Fruit fly (Drosophila melanogaster) whole organism, embryonic: ENCODE results near the gene CG5793.
A peak's percentile ranks its signal among the peaks of the same experiment; 100 is the strongest.

ENCODE experiments used
- Aef1 ChIP-seq: fragments of 200-800 bp; sonication (Bioruptor generic); IDR thresholded peaks from 3 replicates; pipeline ENCODE4 v1.3.6; 2022; ENCODE audit warnings: missing biosample characterization, missing genetic modification characterization
- B-H2 ChIP-seq: fragments of 200-800 bp; sonication (Bioruptor generic); optimal IDR thresholded peaks from 2 replicates; lab custom pipeline; 2018; ENCODE audit warnings: missing biosample characterization, mild to moderate bottlenecking, missing genetic modification characterization
- CG11504 ChIP-seq: fragments of 200-800 bp; sonication (Bioruptor generic); optimal IDR thresholded peaks from 3 replicates; lab custom pipeline; 2019; ENCODE audit warnings: missing biosample characterization, mild to moderate bottlenecking, missing genetic modification characterization, moderate library complexity
- CG13424 ChIP-seq: fragments of 200-800 bp; sonication (Bioruptor generic); optimal IDR thresholded peaks from 2 replicates; lab custom pipeline; 2019; ENCODE audit warnings: missing biosample characterization, mild to moderate bottlenecking, missing genetic modification characterization, moderate library complexity
- CG14710 ChIP-seq: fragments of 200-800 bp; sonication (Bioruptor generic); optimal IDR thresholded peaks from 3 replicates; lab custom pipeline; 2019; ENCODE audit warnings: missing biosample characterization, mild to moderate bottlenecking, missing genetic modification characterization, moderate library complexity
- CG16813 ChIP-seq: fragments of 200-800 bp; sonication (Bioruptor generic); IDR thresholded peaks from 3 replicates; pipeline ENCODE4 v1.3.6; 2022; ENCODE audit warnings: missing biosample characterization, missing genetic modification characterization; ENCODE audit not compliant: partially characterized antibody
- CG16863 ChIP-seq: fragments of 200-800 bp; sonication (Bioruptor generic); optimal IDR thresholded peaks from 3 replicates; lab custom pipeline; 2016; ENCODE audit warnings: missing biosample characterization, missing genetic modification characterization
- CG17612 ChIP-seq: fragments of 200-800 bp; sonication (Bioruptor generic); IDR thresholded peaks from 2 replicates; pipeline ENCODE4 v1.3.6; 2022; ENCODE audit warnings: missing biosample characterization, missing genetic modification characterization
- CG2116 ChIP-seq: fragments of 200-800 bp; sonication (Bioruptor generic); optimal IDR thresholded peaks from 3 replicates; lab custom pipeline; 2018; ENCODE audit warnings: missing biosample characterization, mild to moderate bottlenecking, missing genetic modification characterization
- CG2120 ChIP-seq: fragments of 200-800 bp; sonication (Bioruptor generic); optimal IDR thresholded peaks from 3 replicates; lab custom pipeline; 2016; ENCODE audit warnings: missing biosample characterization, missing genetic modification characterization
- CG2712 ChIP-seq: fragments of 200-800 bp; optimal IDR thresholded peaks from 3 replicates; lab custom pipeline; 2019; ENCODE audit warnings: missing biosample characterization, mild to moderate bottlenecking, missing genetic modification characterization, moderate library complexity
- CG34224 ChIP-seq: fragments of 200-800 bp; sonication (Bioruptor generic); IDR thresholded peaks from 3 replicates; pipeline ENCODE4 v1.3.6; 2022; ENCODE audit warnings: missing biosample characterization, missing genetic modification characterization; ENCODE audit not compliant: partially characterized antibody
- CG34376 ChIP-seq: fragments of 200-800 bp; sonication (Bioruptor generic); optimal IDR thresholded peaks from 2 replicates; lab custom pipeline; 2018; ENCODE audit warnings: missing biosample characterization, mild to moderate bottlenecking, missing genetic modification characterization
- CG42726 ChIP-seq: fragments of 200-800 bp; sonication (Bioruptor generic); IDR thresholded peaks from 2 replicates; pipeline ENCODE4 v1.3.6; 2022; ENCODE audit warnings: missing biosample characterization, missing genetic modification characterization; ENCODE audit not compliant: partially characterized antibody
- CG43689 ChIP-seq: fragments of 200-800 bp; sonication (Bioruptor generic); IDR thresholded peaks from 2 replicates; pipeline ENCODE4 v1.3.6; 2022; ENCODE audit warnings: missing biosample characterization, missing genetic modification characterization
- CG4617 ChIP-seq: fragments of 200-800 bp; sonication (Bioruptor generic); optimal IDR thresholded peaks from 3 replicates; lab custom pipeline; 2016; ENCODE audit warnings: missing biosample characterization, missing genetic modification characterization, borderline replicate concordance
- CG4854 ChIP-seq: fragments of 200-800 bp; sonication (Bioruptor generic); optimal IDR thresholded peaks from 2 replicates; lab custom pipeline; 2016; ENCODE audit warnings: missing biosample characterization, missing genetic modification characterization, inconsistent platforms
- CG7556 ChIP-seq: fragments of 200-800 bp; sonication (Bioruptor generic); optimal IDR thresholded peaks from 2 replicates; lab custom pipeline; 2017; ENCODE audit warnings: missing biosample characterization, mild to moderate bottlenecking, missing genetic modification characterization
- CG8290 ChIP-seq, 3 experiments: fragments of 200-800 bp; sonication (Bioruptor generic); optimal IDR thresholded peaks; 2 replicates each; lab custom pipeline; 2016 to 2019; ENCODE audit warnings: missing biosample characterization in 3 of 3, missing genetic modification characterization in 3 of 3, mild to moderate bottlenecking in 2 of 3, moderate library complexity in 1 of 3
- CHES-1-like ChIP-seq: fragments of 200-800 bp; sonication (Bioruptor generic); optimal IDR thresholded peaks from 2 replicates; lab custom pipeline; 2016; ENCODE audit warnings: missing biosample characterization, missing genetic modification characterization
- D19A ChIP-seq: fragments of 200-800 bp; optimal IDR thresholded peaks from 3 replicates; lab custom pipeline; 2019; ENCODE audit warnings: missing biosample characterization, mild to moderate bottlenecking, missing genetic modification characterization, moderate library complexity
- Dll ChIP-seq: fragments of 200-800 bp; sonication (Bioruptor generic); IDR thresholded peaks from 4 replicates; pipeline ENCODE4 v1.3.6; 2022; ENCODE audit warnings: missing biosample characterization, missing genetic modification characterization; ENCODE audit not compliant: partially characterized antibody
- Fer2 ChIP-seq: fragments of 200-800 bp; sonication (Bioruptor generic); optimal IDR thresholded peaks from 2 replicates; lab custom pipeline; 2018; ENCODE audit warnings: missing biosample characterization, mild to moderate bottlenecking, missing genetic modification characterization, moderate library complexity
- Hr39 ChIP-seq: fragments of >200 bp; optimal IDR thresholded peaks from 2 replicates; lab custom pipeline; 2017
- Lhr ChIP-seq: fragments of 200-800 bp; sonication (Bioruptor generic); optimal IDR thresholded peaks from 3 replicates; lab custom pipeline; 2017; ENCODE audit warnings: mild to moderate bottlenecking, missing biosample characterization, missing genetic modification reagents, missing genetic modification characterization
- Max ChIP-seq: fragments of 200-800 bp; sonication (Bioruptor generic); optimal IDR thresholded peaks from 2 replicates; lab custom pipeline; 2016; ENCODE audit warnings: missing biosample characterization, mild to moderate bottlenecking, missing genetic modification characterization
- Rx ChIP-seq: fragments of 200-800 bp; sonication (Bioruptor generic); IDR thresholded peaks from 2 replicates; pipeline ENCODE4 v1.3.6; 2022; ENCODE audit warnings: missing biosample characterization, missing genetic modification characterization
- Xbp1 ChIP-seq: fragments of 200-800 bp; sonication (Bioruptor generic); optimal IDR thresholded peaks from 3 replicates; lab custom pipeline; 2016; ENCODE audit warnings: missing biosample characterization, mild to moderate bottlenecking, missing genetic modification characterization
- YL-1 ChIP-seq: fragments of 200-800 bp; sonication (Bioruptor generic); optimal IDR thresholded peaks from 3 replicates; lab custom pipeline; 2017; ENCODE audit warnings: missing biosample characterization, mild to moderate bottlenecking, missing genetic modification characterization
- al ChIP-seq: fragments of 200-800 bp; sonication (Bioruptor generic); IDR thresholded peaks from 2 replicates; pipeline ENCODE4 v1.3.6; 2022; ENCODE audit warnings: missing biosample characterization, missing genetic modification characterization
- ase ChIP-seq: fragments of 200-800 bp; sonication (Bioruptor generic); IDR thresholded peaks from 3 replicates; pipeline ENCODE4 v1.3.6; 2022; ENCODE audit warnings: missing biosample characterization, missing genetic modification characterization
- ci ChIP-seq: fragments of 200-800 bp; sonication (Bioruptor generic); IDR thresholded peaks from 3 replicates; pipeline ENCODE4 v1.3.6; 2022; ENCODE audit warnings: missing biosample characterization, missing genetic modification characterization
- crp ChIP-seq, 2 experiments: fragments of 200-800 bp; sonication (Bioruptor generic); optimal IDR thresholded peaks; 2 replicates in 1 of 2; 3 replicates in 1 of 2; lab custom pipeline; 2017; ENCODE audit warnings: missing biosample characterization in 2 of 2, missing genetic modification characterization in 2 of 2, mild to moderate bottlenecking in 1 of 2, moderate library complexity in 1 of 2
- disco-r ChIP-seq: fragments of 200-800 bp; sonication (Bioruptor generic); optimal IDR thresholded peaks from 2 replicates; lab custom pipeline; 2016; ENCODE audit warnings: missing biosample characterization, missing genetic modification characterization
- dm ChIP-seq: fragments of 200-800 bp; sonication (Bioruptor generic); optimal IDR thresholded peaks from 3 replicates; lab custom pipeline; 2016; ENCODE audit warnings: missing biosample characterization, missing genetic modification characterization
- dmrt11E ChIP-seq: fragments of 200-800 bp; sonication (Bioruptor generic); optimal IDR thresholded peaks from 3 replicates; lab custom pipeline; 2018; ENCODE audit warnings: missing biosample characterization, mild to moderate bottlenecking, missing genetic modification characterization, moderate library complexity
- ems ChIP-seq: fragments of 200-800 bp; sonication (Bioruptor generic); optimal IDR thresholded peaks from 3 replicates; lab custom pipeline; 2016; ENCODE audit warnings: missing biosample characterization, missing genetic modification characterization
- jigr1 ChIP-seq: fragments of 200-800 bp; sonication (Bioruptor generic); IDR thresholded peaks from 3 replicates; pipeline ENCODE4 v1.3.6; 2022; ENCODE audit warnings: missing biosample characterization, missing genetic modification characterization
- jumu ChIP-seq: fragments of 200-800 bp; sonication (Bioruptor generic); optimal IDR thresholded peaks from 3 replicates; lab custom pipeline; 2016; ENCODE audit warnings: missing biosample characterization, missing genetic modification characterization
- lab ChIP-seq: fragments of 200-800 bp; sonication (Bioruptor generic); optimal IDR thresholded peaks from 3 replicates; lab custom pipeline; 2017; ENCODE audit warnings: missing biosample characterization, missing genetic modification characterization, mild to moderate bottlenecking, moderate library complexity, missing genetic modification reagents
- lilli ChIP-seq: fragments of 200-800 bp; sonication (Bioruptor generic); optimal IDR thresholded peaks from 3 replicates; lab custom pipeline; 2016; ENCODE audit warnings: missing biosample characterization, missing genetic modification characterization
- nerfin-1 ChIP-seq: fragments of 200-800 bp; sonication (Bioruptor generic); optimal IDR thresholded peaks from 3 replicates; lab custom pipeline; 2019; ENCODE audit warnings: missing biosample characterization, mild to moderate bottlenecking, missing genetic modification characterization, moderate library complexity
- pum ChIP-seq: fragments of 200-800 bp; sonication (Bioruptor generic); optimal IDR thresholded peaks from 2 replicates; lab custom pipeline; 2016; ENCODE audit warnings: missing biosample characterization, missing genetic modification characterization
- schlank ChIP-seq: fragments of 200-800 bp; sonication (Bioruptor generic); optimal IDR thresholded peaks from 2 replicates; lab custom pipeline; 2018; ENCODE audit warnings: missing biosample characterization, mild to moderate bottlenecking, missing genetic modification characterization
- tin ChIP-seq: fragments of 200-800 bp; sonication (Bioruptor generic); optimal IDR thresholded peaks from 3 replicates; lab custom pipeline; 2016; ENCODE audit warnings: missing biosample characterization, missing genetic modification characterization
- unpg ChIP-seq: fragments of 200-800 bp; sonication (Bioruptor generic); optimal IDR thresholded peaks from 3 replicates; lab custom pipeline; 2018; ENCODE audit warnings: missing biosample characterization, mild to moderate bottlenecking, missing genetic modification characterization, moderate library complexity
- vnd ChIP-seq: fragments of 200-800 bp; sonication (Bioruptor generic); IDR thresholded peaks from 3 replicates; pipeline ENCODE4 v1.3.6; 2022; ENCODE audit warnings: missing biosample characterization, missing genetic modification characterization; ENCODE audit not compliant: partially characterized antibody
- z ChIP-seq: fragments of 200-800 bp; sonication (Bioruptor generic); IDR thresholded peaks from 3 replicates; pipeline ENCODE4 v1.3.6; 2022; ENCODE audit warnings: missing biosample characterization, missing genetic modification characterization
- zen2 ChIP-seq: fragments of 200-800 bp; sonication (Bioruptor generic); IDR thresholded peaks from 3 replicates; pipeline ENCODE4 v1.3.6; 2022; ENCODE audit warnings: missing biosample characterization, missing genetic modification characterization; ENCODE audit not compliant: partially characterized antibody

CG5793 gene

dm6 chr3R:21111046-21111480 is 16.3 kb upstream of the CG5793 start, which contains the start of gene Rab11 (continued):
- TF ChIP-seq Dll (GFP tag; lab: Robert Waterston, UW), result peak; percentile 91
- TF ChIP-seq schlank (tag; lab: Kevin White, UChicago), result no peak
- TF ChIP-seq lilli (GFP tag; lab: Kevin White, UChicago), result peak; percentile 59
- peak; percentile 59 for TF ChIP-seq CG11504
- no peak for TF ChIP-seq disco-r (GFP tag; lab: Kevin White, UChicago)
- TF ChIP-seq CG14710 (tag; lab: Kevin White, UChicago), result peak; percentile 79
- TF ChIP-seq dmrt11E (tag; lab: Kevin White, UChicago), result peak; percentile 40
- peak; percentile 32 for TF ChIP-seq CG4617 (GFP tag; lab: Kevin White, UChicago)
- TF ChIP-seq CG13424 (tag; lab: Kevin White, UChicago), result peak; percentile 59
- TF ChIP-seq ci (GFP tag; lab: Robert Waterston, UW), result no peak
- peak; percentile 44 for TF ChIP-seq lab
- peak; percentile 6 for TF ChIP-seq D19A (tag; lab: Kevin White, UChicago)
- TF ChIP-seq ase (GFP tag; lab: Robert Waterston, UW), result no peak
- peak; percentile 50 for TF ChIP-seq tin (GFP tag; lab: Kevin White, UChicago)
- peak; percentile 38; the same call in 1 of the 2 replicates for TF ChIP-seq al (GFP tag; lab: Robert Waterston, UW)
- peak; percentile 42 for TF ChIP-seq CG7556 (GFP tag; lab: Kevin White, UChicago)
- peak; percentile 91 for TF ChIP-seq CG16813
- TF ChIP-seq YL-1, result peak; percentile 76
- peak in 1 of 2 experiments; percentile 15 for TF ChIP-seq crp (GFP tag; optimal IDR thresholded peaks at IDR 0.05; lab: Kevin White, UChicago)
- peak; percentile 25 for TF ChIP-seq jumu (GFP tag; lab: Kevin White, UChicago)
- peak; percentile 87 for TF ChIP-seq CG34224 (GFP tag; lab: Robert Waterston, UW)
- peak; percentile 92 for TF ChIP-seq CG2116
- peak; percentile 8 for TF ChIP-seq CG4854
- TF ChIP-seq unpg (GFP tag; lab: Kevin White, UChicago), result peak; percentile 2
- TF ChIP-seq CG16863 (GFP tag; lab: Kevin White, UChicago), result no peak
- TF ChIP-seq CG2120, result peak; percentile 68
- TF ChIP-seq Lhr (GFP tag; lab: Kevin White, UChicago), result peak; percentile 21
- TF ChIP-seq vnd, result peak; percentile 91
- TF ChIP-seq Rx, result no peak
- peak; percentile 63 for TF ChIP-seq CG2712 (tag; lab: Kevin White, UChicago)
- peak; percentile 68 for TF ChIP-seq ems (GFP tag; lab: Kevin White, UChicago)
- peak; percentile 81; the same call in 1 of the 3 replicates for TF ChIP-seq zen2 (GFP tag; lab: Robert Waterston, UW)
- no peak for TF ChIP-seq CG43689 (GFP tag; lab: Robert Waterston, UW)
- peak; percentile 68 for TF ChIP-seq CG8290 (GFP tag; optimal IDR thresholded peaks at IDR 0.05; lab: Kevin White, UChicago)
- peak; percentile 24 to 68 for TF ChIP-seq CG8290 (tag; optimal IDR thresholded peaks at IDR 0.05; lab: Kevin White, UChicago)
- TF ChIP-seq CG34376 (GFP tag; lab: Kevin White, UChicago), result peak; percentile 60
- peak; percentile 5; the same call in 1 of the 3 replicates for TF ChIP-seq jigr1 (GFP tag; lab: Robert Waterston, UW)
- TF ChIP-seq B-H2 (GFP tag; lab: Kevin White, UChicago), result peak; percentile 49
- TF ChIP-seq Aef1 (GFP tag; lab: Robert Waterston, UW), result peak; percentile 18; the same call in 1 of the 3 replicates
- no peak for TF ChIP-seq z (GFP tag; lab: Robert Waterston, UW)
- no peak for TF ChIP-seq Hr39 (lab: Kevin White, UChicago)
- TF ChIP-seq CHES-1-like (GFP tag; lab: Kevin White, UChicago), result no peak
- peak; percentile 71 for TF ChIP-seq Xbp1
- peak; percentile 34; the same call in 1 of the 2 replicates for TF ChIP-seq CG42726 (GFP tag; lab: Robert Waterston, UW)
- no peak for TF ChIP-seq nerfin-1
- peak; percentile 13 for TF ChIP-seq Fer2
- TF ChIP-seq dm, result no peak
- TF ChIP-seq CG17612 (GFP tag; lab: Robert Waterston, UW), result no peak
- peak; percentile 71 for TF ChIP-seq Max (GFP tag; lab: Kevin White, UChicago)
- TF ChIP-seq pum (GFP tag; lab: Kevin White, UChicago), result peak; percentile 52
